Worm (Caenorhabditis elegans) whole organism, late embryonic: ENCODE data around the gene ets-6.

Experiments
- C38D4.7 ChIP-seq: fragments of 200-800 bp; sonication (Bioruptor generic); optimal IDR thresholded peaks from 2 replicates; lab custom pipeline; 2018; ENCODE audit warnings: mild to moderate bottlenecking, missing genetic modification characterization, moderate library complexity, missing compliant biosample characterization
- ceh-14 ChIP-seq: sonication (generic microtip); optimal IDR thresholded peaks from 2 replicates; lab custom pipeline; 2016; ENCODE audit warnings: missing genotype, missing genetic modification characterization, missing compliant biosample characterization
- ceh-6 ChIP-seq: fragments of 200-800 bp; sonication (Bioruptor generic); optimal IDR thresholded peaks from 2 replicates; lab custom pipeline; 2018; ENCODE audit warnings: mild to moderate bottlenecking, missing genetic modification characterization, missing compliant biosample characterization
- ceh-9 ChIP-seq: sonication (generic microtip); optimal IDR thresholded peaks from 2 replicates; lab custom pipeline; 2016; ENCODE audit warnings: mild to moderate bottlenecking, missing genetic modification characterization, inconsistent platforms, missing compliant biosample characterization
- fkh-10 ChIP-seq: fragments of 150-350 bp; optimal IDR thresholded peaks from 2 replicates; lab custom pipeline; 2014; ENCODE audit warnings: missing biosample characterization, missing genetic modification reagents, missing genetic modification characterization
- hlh-30 ChIP-seq: sonication (generic microtip); optimal IDR thresholded peaks from 2 replicates; lab custom pipeline; 2017; ENCODE audit warnings: antibody characterized with exemption, missing genetic modification characterization, missing compliant biosample characterization; ENCODE audit not compliant: insufficient read depth

DNA sequence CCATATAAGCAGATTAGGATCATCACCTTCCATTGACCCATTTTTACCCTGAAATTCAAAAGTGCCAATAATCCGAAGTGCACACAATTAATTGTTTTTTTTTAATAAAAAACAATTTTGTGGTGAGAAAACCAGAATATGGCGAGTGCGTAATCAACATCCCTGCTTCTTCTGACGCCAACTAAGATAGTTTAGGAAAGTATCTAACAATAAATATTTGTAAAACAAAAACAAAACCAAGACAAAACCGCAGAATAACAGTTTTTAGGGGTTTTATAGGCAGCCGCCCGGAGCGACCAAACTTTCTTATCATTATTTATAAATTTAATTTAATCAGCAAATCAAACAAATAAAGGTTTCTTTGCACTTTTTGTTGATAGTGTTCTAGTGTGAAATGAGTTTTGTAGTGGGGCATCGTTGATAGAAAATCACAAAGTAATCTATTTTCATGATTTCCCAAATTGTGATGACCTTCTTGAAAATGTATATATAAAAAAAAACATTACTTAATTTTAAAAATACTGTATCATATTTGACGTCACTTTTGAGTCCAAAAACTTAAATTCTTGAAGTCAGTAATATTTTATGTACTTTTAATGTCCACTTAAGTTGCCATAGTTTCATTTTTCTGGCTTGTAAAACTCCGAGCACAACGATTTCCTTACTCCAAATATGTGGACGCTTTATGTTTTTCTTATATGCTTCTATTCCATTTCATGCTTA is 29.5 kb upstream of the ets-6 start, which contains the start of the genes folt-3 and clec-214:
- TF ChIP-seq fkh-10 (GFP tag; lab: Kevin White, UChicago) (no peak), C38D4.7 (GFP tag; lab: Kevin White, UChicago) (no peak), ceh-6 (GFP tag; lab: Kevin White, UChicago) (no peak), ceh-14 (tag; lab: Kevin White, UChicago) (no peak), hlh-30 (tag; lab: Kevin White, UChicago) (no peak), ceh-9 (no peak)
